Worm (Caenorhabditis elegans) whole organism, L3 larva: ENCODE results near the gene nlt-1.

ENCODE experiments used
- egl-5 ChIP-seq: fragments of 150-350 bp; optimal IDR thresholded peaks from 2 replicates; lab custom pipeline; 2017; ENCODE audit warnings: missing biosample characterization, missing genetic modification reagents, missing genetic modification characterization, inconsistent platforms
- eor-1 ChIP-seq, 2 experiments: fragments of 150-350 bp; optimal IDR thresholded peaks; 2 replicates each; lab custom pipeline; 2014 to 2018; ENCODE audit warnings: missing biosample characterization in 2 of 2, missing genetic modification characterization in 2 of 2
- nhr-25 ChIP-seq: sonication (generic microtip); optimal IDR thresholded peaks from 2 replicates; lab custom pipeline; 2017; ENCODE audit warnings: missing biosample characterization, missing genetic modification characterization

nlt-1 gene

ce11 chrII:9951846-9952245 lies 49.1 kb downstream of the nlt-1 start:
- TF ChIP-seq egl-5 (tag; lab: Kevin White, UChicago) (no peak), nhr-25 (tag; lab: Kevin White, UChicago) (no peak), eor-1 (tag; optimal IDR thresholded peaks at IDR 0.05; lab: Kevin White, UChicago) (no peak)
